Fruit fly (Drosophila melanogaster) S2 (cell line): ENCODE data around the gene MED14.

ENCODE experiments used
- CG8478 ChIP-seq: fragments of >200 bp; optimal IDR thresholded peaks from 2 replicates; lab custom pipeline; 2018
- CTCF ChIP-seq, 2 experiments: fragments of >200 bp; optimal IDR thresholded peaks; 2 replicates each; lab custom pipeline; 2018

- TF ChIP-seq CG8478 (lab: Kevin White, UChicago) (no peak), CTCF (optimal IDR thresholded peaks at IDR 0.05; lab: Kevin White, UChicago) (no peak)
These were observed 26.6 kb downstream of the MED14 start for dm6 chr3L:619427-620308.
